Worm (Caenorhabditis elegans): ENCODE measurements around the gene toe-2.

ce11 chrII:6498609-6499008 lies 22.6 kb downstream of the toe-2 start:
- TF ChIP-seq ama-1 (optimal IDR thresholded peaks at IDR 0.05) (no peak), hnd-1 (tag; optimal IDR thresholded peaks at IDR 0.05) (no peak), aly-1 (tag; optimal IDR thresholded peaks at IDR 0.05) (no peak), hmbx-1 (tag; optimal IDR thresholded peaks at IDR 0.05) (no peak), pes-1 (GFP tag; IDR thresholded peaks at IDR 0.05) (no peak), tra-4 (tag; optimal IDR thresholded peaks at IDR 0.05) (no peak), ceh-13 (GFP tag; optimal IDR thresholded peaks at IDR 0.05) (no peak)

Measured in whole organism, early embryonic.